6 fruit fly cellular contexts compared by ENCODE assay signal in the genomic region with DNA sequence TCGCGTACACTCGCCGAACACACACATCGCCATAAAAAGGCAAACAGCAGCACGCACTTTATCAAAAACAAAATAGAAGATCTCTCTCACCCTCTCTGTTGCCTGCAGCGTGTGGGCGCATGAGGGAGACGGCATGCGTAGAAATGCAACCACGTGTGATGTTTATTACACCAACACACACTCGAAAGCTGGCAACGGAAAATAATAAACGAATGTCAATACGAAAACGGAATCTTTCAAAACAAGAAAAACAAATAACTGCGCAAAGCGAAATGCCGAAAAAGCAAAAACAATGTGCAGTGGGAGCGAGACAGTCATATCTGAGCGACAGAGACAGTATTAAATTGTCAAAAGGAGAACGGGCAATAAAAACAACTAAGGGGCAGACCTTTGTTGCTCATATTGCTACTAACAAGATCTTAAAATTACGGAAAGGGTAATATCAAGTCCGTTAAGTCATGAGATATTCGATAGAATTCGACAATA.
TF ChIP-seq lines count a peak whose summit lies in the region.

No protein-coding gene starts in this region.

- TF ChIP-seq CTCF in whole organism, embryonic (GFP tag; optimal IDR thresholded peaks at IDR 0.05; lab: Kevin White, UChicago), result peak; percentile 53

TF ChIP-seq in Kc167, 6 proteins besides CTCF, POLR2A, EP300 and RAD21:
- TF ChIP-seq psq (optimal IDR thresholded peaks at IDR 0.05; lab: Kevin White, UChicago) (peak; percentile 31), Sin3A (optimal IDR thresholded peaks at IDR 0.05; lab: Kevin White, UChicago) (no peak)

TF ChIP-seq in whole organism, adult, 20 proteins besides CTCF, POLR2A, EP300 and RAD21:
- TF ChIP-seq tj (GFP tag; optimal IDR thresholded peaks at IDR 0.05; lab: Kevin White, UChicago) (peak; percentile 72), CG7045 (GFP tag; optimal IDR thresholded peaks at IDR 0.05; lab: Kevin White, UChicago) (peak; percentile 63), Crg-1 (GFP tag; optimal IDR thresholded peaks at IDR 0.05; lab: Kevin White, UChicago) (peak; percentile 30), CG33017 (tag; optimal IDR thresholded peaks at IDR 0.05; lab: Kevin White, UChicago) (peak; percentile 57), CG14711 (tag; optimal IDR thresholded peaks at IDR 0.05; lab: Kevin White, UChicago) (no peak), CG5204 (GFP tag; optimal IDR thresholded peaks at IDR 0.05; lab: Kevin White, UChicago) (no peak), CG7101 (tag; optimal IDR thresholded peaks at IDR 0.05; lab: Kevin White, UChicago) (peak; percentile 59), Mnt (GFP tag; optimal IDR thresholded peaks at IDR 0.05; lab: Kevin White, UChicago) (peak; percentile 95), toe (GFP tag; optimal IDR thresholded peaks at IDR 0.05; lab: Kevin White, UChicago) (no peak), bab1 (GFP tag; optimal IDR thresholded peaks at IDR 0.05; lab: Kevin White, UChicago) (no peak), ovo (GFP tag; optimal IDR thresholded peaks at IDR 0.05; lab: Kevin White, UChicago) (peak; percentile 77), CG12768 (GFP tag; optimal IDR thresholded peaks at IDR 0.05; lab: Kevin White, UChicago) (peak; percentile 45), kay (GFP tag; lab: Kevin White, UChicago; ENCODE audit: borderline replicate concordance) (no peak), CG1620 (GFP tag; optimal IDR thresholded peaks at IDR 0.05; lab: Kevin White, UChicago) (no peak), cic (GFP tag; optimal IDR thresholded peaks at IDR 0.05; lab: Kevin White, UChicago) (peak; percentile 94), pad (GFP tag; optimal IDR thresholded peaks at IDR 0.05; lab: Kevin White, UChicago) (peak; percentile 81), CG11617 (GFP tag; optimal IDR thresholded peaks at IDR 0.05; lab: Kevin White, UChicago) (peak; percentile 52)

TF ChIP-seq in whole organism, embryonic, 481 proteins besides CTCF, POLR2A, EP300 and RAD21 (continues in another document):
- TF ChIP-seq Aef1 (GFP tag; IDR thresholded peaks at IDR 0.05; lab: Robert Waterston, UW) (no peak), CG33213 (GFP tag; optimal IDR thresholded peaks at IDR 0.05; lab: Kevin White, UChicago) (peak; percentile 86), CG32772 (GFP tag; IDR thresholded peaks at IDR 0.05; lab: Robert Waterston, UW) (no peak), CG3281 (GFP tag; optimal IDR thresholded peaks at IDR 0.05; lab: Kevin White, UChicago) (peak; percentile 52), CrebB (tag; optimal IDR thresholded peaks at IDR 0.05; lab: Kevin White, UChicago) (peak; percentile 85), CG14667 (GFP tag; IDR thresholded peaks at IDR 0.05; lab: Robert Waterston, UW) (no peak), Eip74EF (GFP tag; optimal IDR thresholded peaks at IDR 0.05; lab: Kevin White, UChicago) (peak in 1 of 2 experiments; percentile 85), CG12071 (GFP tag; optimal IDR thresholded peaks at IDR 0.05; lab: Kevin White, UChicago) (peak; percentile 87), maf-S (GFP tag; optimal IDR thresholded peaks at IDR 0.05; lab: Kevin White, UChicago) (peak; percentile 67), CG9727 (GFP tag; optimal IDR thresholded peaks at IDR 0.05; lab: Kevin White, UChicago) (peak; percentile 83), CG4820 (GFP tag; optimal IDR thresholded peaks at IDR 0.05; lab: Kevin White, UChicago) (no peak), onecut (GFP tag; IDR thresholded peaks at IDR 0.05; lab: Robert Waterston, UW) (peak; percentile 69), CG11695 (GFP tag; IDR thresholded peaks at IDR 0.05; lab: Robert Waterston, UW) (no peak), Hey (tag; optimal IDR thresholded peaks at IDR 0.05; lab: Kevin White, UChicago) (peak; percentile 88), Dad (GFP tag; optimal IDR thresholded peaks at IDR 0.05; lab: Kevin White, UChicago) (peak; percentile 74), nom (GFP tag; optimal IDR thresholded peaks at IDR 0.05; lab: Kevin White, UChicago) (peak; percentile 64), mam (GFP tag; optimal IDR thresholded peaks at IDR 0.05; lab: Kevin White, UChicago) (no peak)

TF ChIP-seq in whole organism, prepupa, 60 proteins besides CTCF, POLR2A, EP300 and RAD21 (continues in another document):
- TF ChIP-seq CG9139 (GFP tag; optimal IDR thresholded peaks at IDR 0.05; lab: Kevin White, UChicago) (no peak), CG1621 (tag; optimal IDR thresholded peaks at IDR 0.05; lab: Kevin White, UChicago) (peak; percentile 31), Lpt (GFP tag; optimal IDR thresholded peaks at IDR 0.05; lab: Kevin White, UChicago) (no peak), spab (GFP tag; optimal IDR thresholded peaks at IDR 0.05; lab: Kevin White, UChicago) (peak; percentile 23), esn (GFP tag; optimal IDR thresholded peaks at IDR 0.05; lab: Kevin White, UChicago) (peak; percentile 46), CG3032 (tag; optimal IDR thresholded peaks at IDR 0.05; lab: Kevin White, UChicago) (peak; percentile 13), CG34406 (GFP tag; optimal IDR thresholded peaks at IDR 0.05; lab: Kevin White, UChicago) (peak; percentile 43), CG10669 (GFP tag; optimal IDR thresholded peaks at IDR 0.05; lab: Kevin White, UChicago) (peak; percentile 15), CG10631 (GFP tag; optimal IDR thresholded peaks at IDR 0.05; lab: Kevin White, UChicago) (peak; percentile 2), CG15336 (GFP tag; IDR thresholded peaks at IDR 0.05; lab: Robert Waterston, UW) (no peak), lz (GFP tag; optimal IDR thresholded peaks at IDR 0.05; lab: Kevin White, UChicago) (no peak), CG7368 (GFP tag; optimal IDR thresholded peaks at IDR 0.05; lab: Kevin White, UChicago) (peak; percentile 44), CG16779 (tag; optimal IDR thresholded peaks at IDR 0.05; lab: Kevin White, UChicago) (peak; percentile 66), Eip78C (GFP tag; lab: Kevin White, UChicago) (peak; percentile 74), fkh (GFP tag; optimal IDR thresholded peaks at IDR 0.05; lab: Kevin White, UChicago) (peak; percentile 100), Ets21C (GFP tag; optimal IDR thresholded peaks at IDR 0.05; lab: Kevin White, UChicago) (no peak), CG8632 (GFP tag; optimal IDR thresholded peaks at IDR 0.05; lab: Kevin White, UChicago) (peak; percentile 41), cyc (GFP tag; optimal IDR thresholded peaks at IDR 0.05; lab: Kevin White, UChicago) (no peak)

TF ChIP-seq in whole organism, pupa, 21 proteins besides CTCF, POLR2A, EP300 and RAD21:
- TF ChIP-seq CG17806 (tag; optimal IDR thresholded peaks at IDR 0.05; lab: Kevin White, UChicago) (no peak), CG14655 (GFP tag; optimal IDR thresholded peaks at IDR 0.05; lab: Kevin White, UChicago) (no peak), CG8159 (tag; optimal IDR thresholded peaks at IDR 0.05; lab: Kevin White, UChicago) (peak; percentile 16), EcR (GFP tag; optimal IDR thresholded peaks at IDR 0.05; lab: Kevin White, UChicago) (peak; percentile 74), Pif1B (GFP tag; optimal IDR thresholded peaks at IDR 0.05; lab: Kevin White, UChicago) (peak; percentile 45), Snoo (tag; optimal IDR thresholded peaks at IDR 0.05; lab: Kevin White, UChicago) (peak; percentile 47), CG15710 (tag; optimal IDR thresholded peaks at IDR 0.05; lab: Kevin White, UChicago) (peak; percentile 8), Pif1A (GFP tag; optimal IDR thresholded peaks at IDR 0.05; lab: Kevin White, UChicago) (peak; percentile 24), CG9948 (tag; optimal IDR thresholded peaks at IDR 0.05; lab: Kevin White, UChicago) (no peak), gl (tag; optimal IDR thresholded peaks at IDR 0.05; lab: Kevin White, UChicago) (peak; percentile 38), CG13204 (GFP tag; optimal IDR thresholded peaks at IDR 0.05; lab: Kevin White, UChicago) (peak; percentile 65)

TF ChIP-seq in whole organism, wandering third instar larva, 38 proteins besides CTCF, POLR2A, EP300 and RAD21 (continues in another document):
- TF ChIP-seq psq (GFP tag; optimal IDR thresholded peaks at IDR 0.05; lab: Kevin White, UChicago), result peak; percentile 99
- TF ChIP-seq dmrt93B (GFP tag; optimal IDR thresholded peaks at IDR 0.05; lab: Kevin White, UChicago), result peak; percentile 24
- TF ChIP-seq br (GFP tag; optimal IDR thresholded peaks at IDR 0.05; lab: Kevin White, UChicago), result peak; percentile 73
- no peak for TF ChIP-seq usp (GFP tag; optimal IDR thresholded peaks at IDR 0.05; lab: Kevin White, UChicago)
- no peak for TF ChIP-seq Dfd (GFP tag; optimal IDR thresholded peaks at IDR 0.05; lab: Kevin White, UChicago)
- TF ChIP-seq CG32264 (GFP tag; optimal IDR thresholded peaks at IDR 0.05; lab: Kevin White, UChicago), result peak; percentile 60
- TF ChIP-seq Sp1 (GFP tag; optimal IDR thresholded peaks at IDR 0.05; lab: Kevin White, UChicago), result peak; percentile 72
- no peak for TF ChIP-seq Myc (optimal IDR thresholded peaks at IDR 0.05; lab: Kevin White, UChicago)
- no peak for TF ChIP-seq pan (optimal IDR thresholded peaks at IDR 0.05; lab: Kevin White, UChicago)
- TF ChIP-seq N (GFP tag; optimal IDR thresholded peaks at IDR 0.05; lab: Kevin White, UChicago), result no peak
- peak; percentile 82 for TF ChIP-seq tai (GFP tag; optimal IDR thresholded peaks at IDR 0.05; lab: Kevin White, UChicago)
- TF ChIP-seq Hr83 (GFP tag; optimal IDR thresholded peaks at IDR 0.05; lab: Kevin White, UChicago; ENCODE audit: poor library complexity, severe bottlenecking), result peak; percentile 93
- TF ChIP-seq jim (GFP tag; optimal IDR thresholded peaks at IDR 0.05; lab: Kevin White, UChicago), result peak; percentile 77
- no peak for TF ChIP-seq lola (GFP tag; optimal IDR thresholded peaks at IDR 0.05; lab: Kevin White, UChicago)
- no peak for TF ChIP-seq ey (GFP tag; optimal IDR thresholded peaks at IDR 0.05; lab: Kevin White, UChicago)
- TF ChIP-seq CrebA (GFP tag; optimal IDR thresholded peaks at IDR 0.05; lab: Kevin White, UChicago; ENCODE audit: borderline replicate concordance), result peak; percentile 61
- peak; percentile 51 for TF ChIP-seq dsf (GFP tag; optimal IDR thresholded peaks at IDR 0.05; lab: Kevin White, UChicago; ENCODE audit: borderline replicate concordance)
- peak; percentile 89 for TF ChIP-seq Jra (GFP tag; optimal IDR thresholded peaks at IDR 0.05; lab: Kevin White, UChicago)
- TF ChIP-seq foxo (GFP tag; optimal IDR thresholded peaks at IDR 0.05; lab: Kevin White, UChicago), result peak; percentile 37 to 71
- TF ChIP-seq dl (GFP tag; optimal IDR thresholded peaks at IDR 0.05; lab: Kevin White, UChicago; ENCODE audit: insufficient read depth in 1 of 2, partially characterized antibody in 2 of 2), result peak in 1 of 2 experiments; percentile 31
- TF ChIP-seq Mio (GFP tag; optimal IDR thresholded peaks at IDR 0.05; lab: Kevin White, UChicago), result no peak
- TF ChIP-seq Hr78 (GFP tag; optimal IDR thresholded peaks at IDR 0.05; lab: Kevin White, UChicago), result no peak
- peak; percentile 69 for TF ChIP-seq brk (GFP tag; optimal IDR thresholded peaks at IDR 0.05; lab: Kevin White, UChicago)
- TF ChIP-seq rgr (GFP tag; optimal IDR thresholded peaks at IDR 0.05; lab: Kevin White, UChicago), result peak; percentile 80
- no peak for TF ChIP-seq woc (GFP tag; optimal IDR thresholded peaks at IDR 0.05; lab: Kevin White, UChicago)
- TF ChIP-seq Dif (GFP tag; optimal IDR thresholded peaks at IDR 0.05; lab: Kevin White, UChicago; ENCODE audit: partially characterized antibody), result no peak
- no peak for TF ChIP-seq sv (GFP tag; optimal IDR thresholded peaks at IDR 0.05; lab: Kevin White, UChicago)
